Fruit fly (Drosophila melanogaster) whole organism, pupa: ENCODE data around the gene CG9515.

Experiments
- CG13204 ChIP-seq: fragments of 200-800 bp; sonication (Bioruptor generic); optimal IDR thresholded peaks from 2 replicates; lab custom pipeline; 2018; ENCODE audit warnings: missing biosample characterization, mild to moderate bottlenecking, missing genetic modification characterization, moderate library complexity
- CG14655 ChIP-seq: fragments of 200-800 bp; sonication (Bioruptor generic); optimal IDR thresholded peaks from 3 replicates; lab custom pipeline; 2017; ENCODE audit warnings: mild to moderate bottlenecking, missing biosample characterization, missing genetic modification reagents, missing genetic modification characterization
- CG15710 ChIP-seq: fragments of 200-800 bp; sonication (Bioruptor generic); optimal IDR thresholded peaks from 2 replicates; lab custom pipeline; 2018; ENCODE audit warnings: missing biosample characterization, mild to moderate bottlenecking, missing genetic modification characterization, moderate library complexity
- Pif1B ChIP-seq: fragments of 200-800 bp; sonication (Bioruptor generic); optimal IDR thresholded peaks from 3 replicates; lab custom pipeline; 2016; ENCODE audit warnings: missing biosample characterization, missing genetic modification characterization
- fd96Ca ChIP-seq: fragments of 200-800 bp; sonication (Bioruptor generic); IDR thresholded peaks from 3 replicates; pipeline ENCODE4 v1.3.6; 2022; ENCODE audit warnings: missing biosample characterization, missing genetic modification characterization
- gl ChIP-seq: fragments of 200-800 bp; sonication (Bioruptor generic); optimal IDR thresholded peaks from 2 replicates; lab custom pipeline; 2018; ENCODE audit warnings: missing biosample characterization, mild to moderate bottlenecking, missing genetic modification characterization

- TF ChIP-seq gl (tag; lab: Kevin White, UChicago) (no peak), CG13204 (no peak), fd96Ca (GFP tag; lab: Robert Waterston, UW) (no peak), CG15710 (tag; lab: Kevin White, UChicago) (no peak), CG14655 (no peak), Pif1B (no peak)
These were observed 39.7 kb upstream of the CG9515 start for dm6 chr2L:8982584-8983302.
